Worm (Caenorhabditis elegans) whole organism, young adult: Measurements from ENCODE around the gene srw-48.

Experiments used
- F10E7.11 ChIP-seq: sonication (generic microtip); optimal IDR thresholded peaks from 2 replicates; lab custom pipeline; 2017; ENCODE audit warnings: mild to moderate bottlenecking, missing genetic modification characterization, moderate library complexity, missing compliant biosample characterization
- F57C9.4 ChIP-seq: sonication (generic microtip); optimal IDR thresholded peaks from 2 replicates; lab custom pipeline; 2017; ENCODE audit warnings: mild to moderate bottlenecking, missing genetic modification characterization, missing compliant biosample characterization
- Y53G8AR.9 ChIP-seq: fragments of 200-800 bp; sonication (Bioruptor generic); conservative IDR thresholded peaks from 2 replicates; pipeline ENCODE4 v1.3.6; 2022; ENCODE audit warnings: missing genetic modification reagents, missing genetic modification characterization, missing compliant biosample characterization
- ama-1 ChIP-seq, 3 experiments: fragments of 150-350 bp in 1 of 3; sonication (generic microtip) in 2 of 3; optimal IDR thresholded peaks; 2 replicates each; lab custom pipeline; 2014 to 2018; ENCODE audit warnings: missing biosample characterization in 2 of 3, missing genetic modification characterization in 2 of 3, missing genetic modification reagents in 2 of 3
- bed-2 ChIP-seq: fragments of 200-800 bp; sonication (Bioruptor generic); IDR thresholded peaks from 2 replicates; pipeline ENCODE4 v1.3.6; 2022; ENCODE audit warnings: missing genetic modification reagents, missing genetic modification characterization, missing compliant biosample characterization
- pha-4 ChIP-seq: fragments of 150-350 bp; sonication (generic microtip); optimal IDR thresholded peaks from 2 replicates; lab custom pipeline; 2014; ENCODE audit warnings: missing biosample characterization, missing genetic modification reagents, missing genetic modification characterization
- snpc-4 ChIP-seq, 5 experiments: fragments of 150-350 bp in 1 of 5; sonication (generic microtip) in 4 of 5; optimal IDR thresholded peaks; 2 replicates each; lab custom pipeline; 2014 to 2018; ENCODE audit warnings: missing genetic modification characterization in 5 of 5, missing biosample characterization in 3 of 5, antibody characterized with exemption in 2 of 5, mild to moderate bottlenecking in 2 of 5, missing compliant biosample characterization in 2 of 5, missing genotype in 2 of 5, moderate library complexity in 2 of 5, missing genetic modification reagents in 1 of 5

- TF ChIP-seq snpc-4 (GFP tag; optimal IDR thresholded peaks at IDR 0.05; lab: Kevin White, UChicago) (no peak), snpc-4 (tag; optimal IDR thresholded peaks at IDR 0.05; lab: Kevin White, UChicago) (no peak), F10E7.11 (no peak), Y53G8AR.9 (GFP tag; lab: Robert Waterston, UW) (no peak), pha-4 (no peak), F57C9.4 (tag; lab: Kevin White, UChicago) (no peak), bed-2 (GFP tag; lab: Robert Waterston, UW) (no peak), ama-1 (optimal IDR thresholded peaks at IDR 0.05; lab: Kevin White, UChicago) (no peak), ama-1 (GFP tag; optimal IDR thresholded peaks at IDR 0.05; lab: Kevin White, UChicago) (no peak)
Observed at ce11 chrV:16376430-16376948, 44.3 kb upstream of the srw-48 start.
